Fruit fly (Drosophila melanogaster): ENCODE data around the gene tomb.

DNA sequence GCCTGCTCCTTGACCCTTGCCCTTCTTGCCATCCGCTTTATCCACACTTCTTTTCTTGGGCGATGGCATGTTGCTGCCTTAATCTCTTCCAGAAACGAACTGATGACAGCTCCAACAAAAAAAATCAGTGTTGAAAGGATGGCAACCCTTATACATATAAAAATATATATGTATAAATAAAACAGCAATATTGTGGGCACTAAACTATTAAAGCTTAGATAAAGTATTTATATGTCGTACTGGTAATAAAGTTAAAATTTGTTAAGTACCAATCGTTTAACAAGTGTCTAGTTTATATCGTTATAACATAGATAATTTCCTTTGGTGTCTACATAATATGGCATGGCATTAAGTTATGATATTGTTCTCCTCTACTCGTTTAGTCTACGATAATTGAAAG lies at the start of gene tomb:
- TF ChIP-seq CG8478 (optimal IDR thresholded peaks at IDR 0.05): no peak
- no peak for TF ChIP-seq CTCF (optimal IDR thresholded peaks at IDR 0.05)

All from S2 (cell line).